Fruit fly (Drosophila melanogaster) whole organism, wandering third instar larva: ENCODE measurements around the gene SdicC.
A peak's percentile ranks its signal among the peaks of the same experiment; 100 is the strongest.

Experiments
- CG32264 ChIP-seq: fragments of 200-800 bp; sonication (Bioruptor generic); optimal IDR thresholded peaks from 2 replicates; lab custom pipeline; 2016; ENCODE audit warnings: missing biosample characterization, missing genetic modification characterization
- CrebA ChIP-seq: fragments of 200-800 bp; sonication (Bioruptor generic); optimal IDR thresholded peaks from 2 replicates; lab custom pipeline; 2016; ENCODE audit warnings: missing biosample characterization, mild to moderate bottlenecking, missing genetic modification characterization, borderline replicate concordance
- Hr78 ChIP-seq: fragments of >200 bp; optimal IDR thresholded peaks from 2 replicates; lab custom pipeline; 2017; ENCODE audit warnings: missing biosample characterization, missing genetic modification characterization
- fru ChIP-seq: fragments of 200-800 bp; sonication (Bioruptor generic); optimal IDR thresholded peaks from 3 replicates; lab custom pipeline; 2016; ENCODE audit warnings: missing biosample characterization, mild to moderate bottlenecking, missing genetic modification characterization
- pan ChIP-seq: fragments of >200 bp; optimal IDR thresholded peaks from 2 replicates; lab custom pipeline; 2017
- sage ChIP-seq: fragments of 200-800 bp; sonication (Bioruptor generic); optimal IDR thresholded peaks from 2 replicates; lab custom pipeline; 2016; ENCODE audit warnings: missing biosample characterization, mild to moderate bottlenecking, missing genetic modification characterization

- TF ChIP-seq CrebA (no peak), pan (lab: Kevin White, UChicago) (no peak), Hr78 (no peak), fru (GFP tag; lab: Kevin White, UChicago) (peak; percentile 18), sage (GFP tag; lab: Kevin White, UChicago) (no peak), CG32264 (GFP tag; lab: Kevin White, UChicago) (no peak)
Observed at dm6 chrX:20247710-20248109, 30.7 kb upstream of the SdicC start.
